Fruit fly (Drosophila melanogaster) whole organism, prepupa: ENCODE data around the gene bel.

ENCODE experiments used
- CG10631 ChIP-seq: fragments of 200-800 bp; sonication (Bioruptor generic); optimal IDR thresholded peaks from 2 replicates; lab custom pipeline; 2016; ENCODE audit warnings: missing biosample characterization, missing genetic modification characterization
- CG11294 ChIP-seq: fragments of 200-800 bp; sonication (Bioruptor generic); IDR thresholded peaks from 2 replicates; pipeline ENCODE4 v1.3.6; 2022; ENCODE audit warnings: missing biosample characterization, missing genetic modification characterization
- CG11762 ChIP-seq: fragments of 200-800 bp; sonication (Bioruptor generic); optimal IDR thresholded peaks from 3 replicates; lab custom pipeline; 2016; ENCODE audit warnings: missing biosample characterization, missing genetic modification characterization; ENCODE audit not compliant: insufficient read depth
- CG11902 ChIP-seq: fragments of 200-800 bp; sonication (Bioruptor generic); optimal IDR thresholded peaks from 3 replicates; lab custom pipeline; 2016; ENCODE audit warnings: missing biosample characterization, missing genetic modification characterization
- CG1621 ChIP-seq: fragments of 200-800 bp; sonication (Bioruptor generic); optimal IDR thresholded peaks from 3 replicates; lab custom pipeline; 2018; ENCODE audit warnings: missing biosample characterization, mild to moderate bottlenecking, missing genetic modification characterization
- CG16779 ChIP-seq: fragments of 200-800 bp; sonication (Bioruptor generic); optimal IDR thresholded peaks from 3 replicates; lab custom pipeline; 2017; ENCODE audit warnings: missing biosample characterization, mild to moderate bottlenecking, missing genetic modification characterization
- CG3032 ChIP-seq: fragments of 200-800 bp; optimal IDR thresholded peaks from 2 replicates; lab custom pipeline; 2019; ENCODE audit warnings: missing biosample characterization, mild to moderate bottlenecking, missing genetic modification characterization, moderate library complexity
- CG31627 ChIP-seq: fragments of 200-800 bp; sonication (Bioruptor generic); optimal IDR thresholded peaks from 3 replicates; lab custom pipeline; 2016; ENCODE audit warnings: missing biosample characterization, missing genetic modification characterization
- CG32006 ChIP-seq: fragments of 200-800 bp; sonication (Bioruptor generic); optimal IDR thresholded peaks from 3 replicates; lab custom pipeline; 2017; ENCODE audit warnings: missing biosample characterization, mild to moderate bottlenecking, missing genetic modification characterization
- CG34406 ChIP-seq: fragments of 200-800 bp; sonication (Bioruptor generic); optimal IDR thresholded peaks from 3 replicates; lab custom pipeline; 2016; ENCODE audit warnings: missing biosample characterization, missing genetic modification characterization
- CG3919 ChIP-seq: fragments of 200-800 bp; sonication (Bioruptor generic); optimal IDR thresholded peaks from 3 replicates; lab custom pipeline; 2016; ENCODE audit warnings: missing biosample characterization, missing genetic modification characterization
- CG4318 ChIP-seq: fragments of 200-800 bp; sonication (Bioruptor generic); optimal IDR thresholded peaks from 3 replicates; lab custom pipeline; 2017; ENCODE audit warnings: missing biosample characterization, mild to moderate bottlenecking, missing genetic modification characterization
- CG6163 ChIP-seq: fragments of 200-800 bp; sonication (Bioruptor generic); IDR thresholded peaks from 3 replicates; pipeline ENCODE4 v1.3.6; 2022; ENCODE audit warnings: missing biosample characterization, missing genetic modification characterization
- CG6276 ChIP-seq: fragments of 200-800 bp; sonication (Bioruptor generic); optimal IDR thresholded peaks from 2 replicates; lab custom pipeline; 2017; ENCODE audit warnings: missing biosample characterization, mild to moderate bottlenecking, missing genetic modification characterization
- CG6792 ChIP-seq: fragments of 200-800 bp; sonication (Bioruptor generic); optimal IDR thresholded peaks from 3 replicates; lab custom pipeline; 2016; ENCODE audit warnings: missing biosample characterization, missing genetic modification characterization
- CG6808 ChIP-seq: fragments of 200-800 bp; sonication (Bioruptor generic); optimal IDR thresholded peaks from 3 replicates; lab custom pipeline; 2017; ENCODE audit warnings: missing biosample characterization, missing genetic modification characterization, mild to moderate bottlenecking, moderate library complexity, missing genetic modification reagents
- CG6854 ChIP-seq: fragments of 200-800 bp; sonication (Bioruptor generic); optimal IDR thresholded peaks from 2 replicates; lab custom pipeline; 2017; ENCODE audit warnings: missing biosample characterization, mild to moderate bottlenecking, missing genetic modification characterization
- CG8119 ChIP-seq: fragments of 200-800 bp; sonication (Bioruptor generic); IDR thresholded peaks from 3 replicates; pipeline ENCODE4 v1.3.6; 2022; ENCODE audit warnings: missing biosample characterization, missing genetic modification characterization
- CG8319 ChIP-seq: fragments of 200-800 bp; sonication (Bioruptor generic); optimal IDR thresholded peaks from 3 replicates; lab custom pipeline; 2016; ENCODE audit warnings: missing biosample characterization, missing genetic modification characterization
- CG8632 ChIP-seq: fragments of 200-800 bp; sonication (Bioruptor generic); optimal IDR thresholded peaks from 3 replicates; lab custom pipeline; 2016; ENCODE audit warnings: missing biosample characterization, missing genetic modification characterization
- CG9139 ChIP-seq: fragments of 200-800 bp; sonication (Bioruptor generic); optimal IDR thresholded peaks from 3 replicates; lab custom pipeline; 2017; ENCODE audit warnings: missing biosample characterization, mild to moderate bottlenecking, missing genetic modification characterization
- Eip75B ChIP-seq: fragments of 200-800 bp; sonication (Bioruptor generic); optimal IDR thresholded peaks from 3 replicates; lab custom pipeline; 2016; ENCODE audit warnings: missing biosample characterization, missing genetic modification characterization
- Eip78C ChIP-seq: fragments of 200-800 bp; sonication (Bioruptor generic); peaks from one replicate; lab custom pipeline; 2016; ENCODE audit warnings: missing biosample characterization, missing genetic modification characterization
- Eip93F ChIP-seq: fragments of 200-800 bp; sonication (Bioruptor generic); optimal IDR thresholded peaks from 2 replicates; lab custom pipeline; 2016; ENCODE audit warnings: missing biosample characterization, mild to moderate bottlenecking, missing genetic modification characterization
- Ets21C ChIP-seq: fragments of 200-800 bp; sonication (Bioruptor generic); optimal IDR thresholded peaks from 3 replicates; lab custom pipeline; 2016; ENCODE audit warnings: missing biosample characterization, missing genetic modification characterization
- Gug ChIP-seq: fragments of 200-800 bp; sonication (Bioruptor generic); IDR thresholded peaks from 2 replicates; pipeline ENCODE4 v1.3.6; 2022; ENCODE audit warnings: missing biosample characterization, missing genetic modification characterization
- Hr38 ChIP-seq: sonication (Bioruptor generic); optimal IDR thresholded peaks from 2 replicates; lab custom pipeline; 2016; ENCODE audit warnings: missing biosample characterization, missing genetic modification characterization
- Hr39 ChIP-seq: fragments of 200-800 bp; sonication (Bioruptor generic); optimal IDR thresholded peaks from 2 replicates; lab custom pipeline; 2016; ENCODE audit warnings: missing biosample characterization, missing genetic modification characterization
- Hr4 ChIP-seq: fragments of 200-800 bp; sonication (Bioruptor generic); optimal IDR thresholded peaks from 3 replicates; lab custom pipeline; 2016; ENCODE audit warnings: missing biosample characterization, missing genetic modification characterization
- Met ChIP-seq: fragments of 200-800 bp; sonication (Bioruptor generic); optimal IDR thresholded peaks from 3 replicates; lab custom pipeline; 2016; ENCODE audit warnings: missing biosample characterization, missing genetic modification characterization
- Smox ChIP-seq: fragments of 200-800 bp; sonication (Bioruptor generic); optimal IDR thresholded peaks from 3 replicates; lab custom pipeline; 2016; ENCODE audit warnings: missing biosample characterization, missing genetic modification characterization
- Sox14 ChIP-seq: fragments of 200-800 bp; sonication (Bioruptor generic); optimal IDR thresholded peaks from 3 replicates; lab custom pipeline; 2016; ENCODE audit warnings: missing biosample characterization, missing genetic modification characterization
- acj6 ChIP-seq: fragments of 200-800 bp; sonication (Bioruptor generic); optimal IDR thresholded peaks from 3 replicates; lab custom pipeline; 2016; ENCODE audit warnings: missing biosample characterization, missing genetic modification characterization
- dac ChIP-seq: fragments of 200-800 bp; sonication (Bioruptor generic); optimal IDR thresholded peaks from 2 replicates; lab custom pipeline; 2017; ENCODE audit warnings: missing biosample characterization, mild to moderate bottlenecking, missing genetic modification characterization
- dsx ChIP-seq: fragments of 200-800 bp; optimal IDR thresholded peaks from 3 replicates; lab custom pipeline; 2019; ENCODE audit warnings: missing biosample characterization, mild to moderate bottlenecking, missing genetic modification characterization, moderate library complexity; ENCODE audit not compliant: poor library complexity, severe bottlenecking
- eg ChIP-seq: fragments of 200-800 bp; sonication (Bioruptor generic); IDR thresholded peaks from 3 replicates; pipeline ENCODE4 v1.3.6; 2022; ENCODE audit warnings: missing biosample characterization, missing genetic modification characterization
- esn ChIP-seq: fragments of 200-800 bp; sonication (Bioruptor generic); optimal IDR thresholded peaks from 2 replicates; lab custom pipeline; 2016; ENCODE audit warnings: missing biosample characterization, mild to moderate bottlenecking, missing genetic modification characterization, moderate library complexity
- fd85E ChIP-seq: fragments of 200-800 bp; sonication (Bioruptor generic); optimal IDR thresholded peaks from 3 replicates; lab custom pipeline; 2016; ENCODE audit warnings: missing biosample characterization, missing genetic modification characterization
- fkh ChIP-seq: fragments of 200-800 bp; sonication (Bioruptor generic); optimal IDR thresholded peaks from 3 replicates; lab custom pipeline; 2017; ENCODE audit warnings: missing biosample characterization, mild to moderate bottlenecking, missing genetic modification characterization, moderate library complexity
- lz ChIP-seq: fragments of 200-800 bp; sonication (Bioruptor generic); optimal IDR thresholded peaks from 3 replicates; lab custom pipeline; 2016; ENCODE audit warnings: missing biosample characterization, missing genetic modification characterization
- net ChIP-seq: fragments of 200-800 bp; sonication (Bioruptor generic); optimal IDR thresholded peaks from 3 replicates; lab custom pipeline; 2016; ENCODE audit warnings: missing biosample characterization, missing genetic modification characterization
- salr ChIP-seq, 2 experiments: fragments of 200-800 bp; sonication (Bioruptor generic); optimal IDR thresholded peaks; 3 replicates each; lab custom pipeline; 2016 to 2018; ENCODE audit warnings: missing biosample characterization in 2 of 2, missing genetic modification characterization in 2 of 2, mild to moderate bottlenecking in 1 of 2
- spab ChIP-seq: fragments of 200-800 bp; sonication (Bioruptor generic); optimal IDR thresholded peaks from 2 replicates; lab custom pipeline; 2017; ENCODE audit warnings: missing biosample characterization, mild to moderate bottlenecking, missing genetic modification characterization, missing genetic modification reagents
- ss ChIP-seq, 2 experiments: fragments of 200-800 bp; sonication (Bioruptor generic); optimal IDR thresholded peaks; 2 replicates in 1 of 2; 3 replicates in 1 of 2; lab custom pipeline; 2017 to 2018; ENCODE audit warnings: mild to moderate bottlenecking in 2 of 2, missing biosample characterization in 2 of 2, missing genetic modification characterization in 2 of 2, moderate library complexity in 1 of 2
- svp ChIP-seq: fragments of 200-800 bp; sonication (Bioruptor generic); peaks from one replicate; lab custom pipeline; 2016; ENCODE audit warnings: missing biosample characterization, missing genetic modification characterization
- topi ChIP-seq: fragments of 200-800 bp; sonication (Bioruptor generic); optimal IDR thresholded peaks from 3 replicates; lab custom pipeline; 2016; ENCODE audit warnings: missing biosample characterization, missing genetic modification characterization

The bel gene

dm6 chr3R:8697772-8698259 is 37.3 kb upstream of the bel start, which contains the start of gene hb:
Gene hb (minus strand): TSS chr3R:8697822.
- TF ChIP-seq Met (GFP tag; lab: Kevin White, UChicago): no peak
- TF ChIP-seq CG8119 (GFP tag; lab: Robert Waterston, UW): no peak
- no peak for TF ChIP-seq CG9139 (GFP tag; lab: Kevin White, UChicago)
- TF ChIP-seq CG1621 (tag; lab: Kevin White, UChicago): no peak
- no peak for TF ChIP-seq Gug
- TF ChIP-seq CG6163 (GFP tag; lab: Robert Waterston, UW): no peak
- no peak for TF ChIP-seq topi (GFP tag; lab: Kevin White, UChicago)
- no peak for TF ChIP-seq CG34406
- no peak for TF ChIP-seq Hr39 (GFP tag; lab: Kevin White, UChicago)
- TF ChIP-seq net (GFP tag; lab: Kevin White, UChicago): no peak
- TF ChIP-seq Smox (GFP tag; lab: Kevin White, UChicago): no peak
- no peak for TF ChIP-seq dac (GFP tag; lab: Kevin White, UChicago)
- TF ChIP-seq CG16779 (tag; lab: Kevin White, UChicago): no peak
- TF ChIP-seq CG6854 (GFP tag; lab: Kevin White, UChicago): no peak

- TF ChIP-seq lz (GFP tag; lab: Kevin White, UChicago) (no peak), Hr39 (GFP tag; lab: Kevin White, UChicago) (no peak), CG11294 (GFP tag; lab: Robert Waterston, UW) (peak; percentile 68; the same call in 1 of the 2 replicates), ss (GFP tag; optimal IDR thresholded peaks at IDR 0.05; lab: Kevin White, UChicago) (peak; percentile 91 to 94), CG10631 (peak; percentile 47), esn (no peak), Hr38 (GFP tag; lab: Kevin White, UChicago) (no peak), CG16779 (tag; lab: Kevin White, UChicago) (peak; percentile 94), fkh (GFP tag; lab: Kevin White, UChicago) (peak; percentile 3), Hr4 (peak; percentile 65), CG6808 (GFP tag; lab: Kevin White, UChicago) (peak; percentile 86), CG34406 (peak; percentile 70), CG6163 (GFP tag; lab: Robert Waterston, UW) (peak; percentile 98), CG31627 (no peak), net (GFP tag; lab: Kevin White, UChicago) (peak; percentile 91), salr (GFP tag; optimal IDR thresholded peaks at IDR 0.05; lab: Kevin White, UChicago) (peak; percentile 64 to 77), CG32006 (GFP tag; lab: Kevin White, UChicago) (peak; percentile 69), CG8319 (GFP tag; lab: Kevin White, UChicago) (peak; percentile 35), acj6 (GFP tag; lab: Kevin White, UChicago) (peak; percentile 21), CG3032 (peak; percentile 75), Eip93F (GFP tag; lab: Kevin White, UChicago) (no peak), Met (GFP tag; lab: Kevin White, UChicago) (peak; percentile 52), Eip78C (GFP tag; lab: Kevin White, UChicago) (no peak), dac (GFP tag; lab: Kevin White, UChicago) (peak; percentile 62), CG6276 (GFP tag; lab: Kevin White, UChicago) (peak; percentile 95), CG4318 (peak; percentile 19), Ets21C (no peak), eg (GFP tag; lab: Robert Waterston, UW) (peak; percentile 99), CG9139 (GFP tag; lab: Kevin White, UChicago) (peak; percentile 95), topi (GFP tag; lab: Kevin White, UChicago) (peak; percentile 32), CG8119 (GFP tag; lab: Robert Waterston, UW) (peak; percentile 94), CG1621 (tag; lab: Kevin White, UChicago) (no peak), Gug (peak; percentile 80), Eip75B (GFP tag; lab: Kevin White, UChicago) (peak; percentile 55), fd85E (peak; percentile 21), spab (GFP tag; lab: Kevin White, UChicago) (peak; percentile 88), CG11762 (GFP tag; lab: Kevin White, UChicago) (peak; percentile 72), CG3919 (GFP tag; lab: Kevin White, UChicago) (peak; percentile 80), CG6792 (GFP tag; lab: Kevin White, UChicago) (peak; percentile 16), Sox14 (GFP tag; lab: Kevin White, UChicago) (peak; percentile 9), CG8632 (GFP tag; lab: Kevin White, UChicago) (peak; percentile 73), svp (GFP tag; lab: Kevin White, UChicago) (peak; percentile 37), dsx (GFP tag; lab: Kevin White, UChicago) (no peak), CG11902 (GFP tag; lab: Kevin White, UChicago) (no peak)
Measured at dm6 chr3R:8694110-8694826, 33.7 kb upstream of the bel start.
